Worm (Caenorhabditis elegans): ENCODE data around the gene C49C8.5.

The C49C8.5 gene

DNA sequence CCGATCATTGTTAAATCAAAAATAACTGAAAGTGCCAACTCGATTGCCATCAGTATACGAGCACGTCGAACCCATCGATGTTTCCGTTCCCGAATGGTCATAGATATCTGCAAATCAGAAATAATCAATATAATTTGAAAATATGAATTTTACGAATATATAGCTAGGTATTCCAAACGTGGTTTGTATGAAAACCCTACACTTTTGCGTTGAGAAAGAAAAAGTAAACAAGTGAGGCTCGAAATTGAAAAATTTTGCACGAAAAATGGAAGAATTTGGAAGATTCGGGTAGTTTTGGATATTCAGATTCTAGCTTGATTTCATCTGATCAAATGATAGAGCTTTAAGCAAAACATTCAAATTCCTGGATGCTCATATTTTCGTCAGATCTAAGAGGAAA, 14.7 kb downstream of the C49C8.5 start, which contains the start of gene F42A9.9:
Gene F42A9.9, minus strand, starts transcription at position 101 of the 400 bp plus-strand sequence.
- TF ChIP-seq zip-5 (tag; optimal IDR thresholded peaks at IDR 0.05): no peak
- no peak for TF ChIP-seq K02D7.2 (tag; optimal IDR thresholded peaks at IDR 0.05)
- TF ChIP-seq hlh-13 (GFP tag; optimal IDR thresholded peaks at IDR 0.05): no peak
- TF ChIP-seq fkh-10 (GFP tag; optimal IDR thresholded peaks at IDR 0.05): no peak
- TF ChIP-seq eyg-1 (tag; optimal IDR thresholded peaks at IDR 0.05): no peak
- TF ChIP-seq ztf-16 (tag; optimal IDR thresholded peaks at IDR 0.05): no peak
- no peak for TF ChIP-seq pax-1 (tag; optimal IDR thresholded peaks at IDR 0.05)
- no peak for TF ChIP-seq ceh-31 (tag; optimal IDR thresholded peaks at IDR 0.05)
- TF ChIP-seq unc-86 (tag; optimal IDR thresholded peaks at IDR 0.05): no peak
- TF ChIP-seq C08G9.2 (tag; optimal IDR thresholded peaks at IDR 0.05): no peak
- TF ChIP-seq ahr-1 (tag; optimal IDR thresholded peaks at IDR 0.05): no peak
- no peak for TF ChIP-seq nfya-1 (tag; optimal IDR thresholded peaks at IDR 0.05)
- no peak for TF ChIP-seq ceh-34 (tag; optimal IDR thresholded peaks at IDR 0.05)
- no peak for TF ChIP-seq tbx-2 (tag; optimal IDR thresholded peaks at IDR 0.05)
- no peak for TF ChIP-seq pqm-1 (tag; optimal IDR thresholded peaks at IDR 0.05)
- TF ChIP-seq che-1 (tag; optimal IDR thresholded peaks at IDR 0.05): no peak
- no peak for TF ChIP-seq pha-2 (tag; optimal IDR thresholded peaks at IDR 0.05)
- no peak for TF ChIP-seq odd-2 (tag; optimal IDR thresholded peaks at IDR 0.05)

DNA sequence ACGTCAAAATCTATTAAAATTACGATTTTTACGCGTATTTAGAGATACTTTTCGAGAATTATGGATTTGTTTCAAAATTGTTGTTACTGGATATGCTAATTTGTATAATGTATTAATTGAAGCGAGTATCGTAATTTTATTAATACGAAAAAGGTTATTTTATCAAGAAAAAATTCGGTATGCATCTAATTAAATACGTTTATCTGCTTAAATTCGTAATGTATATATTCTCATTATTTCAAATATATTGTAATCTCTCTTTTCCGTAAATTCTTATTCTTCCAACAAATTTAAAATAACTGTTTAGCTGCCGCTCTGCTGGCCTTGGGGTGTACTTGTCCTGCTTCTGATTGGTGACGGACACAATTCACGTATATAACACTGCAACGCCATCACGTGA, 22.4 kb downstream of the C49C8.5 start, which contains the start of gene dgk-4:
Gene dgk-4, plus strand, starts transcription at position 301 of the 400 bp plus-strand sequence.
- TF ChIP-seq lim-6 (tag; optimal IDR thresholded peaks at IDR 0.05) (no peak), eyg-1 (tag; optimal IDR thresholded peaks at IDR 0.05) (no peak), ceh-34 (tag; optimal IDR thresholded peaks at IDR 0.05) (no peak), elt-2 (tag; optimal IDR thresholded peaks at IDR 0.05) (no peak), ref-2 (tag; optimal IDR thresholded peaks at IDR 0.05) (no peak), ceh-14 (tag; optimal IDR thresholded peaks at IDR 0.05) (no peak), sox-4 (tag; optimal IDR thresholded peaks at IDR 0.05) (no peak), fkh-6 (tag; optimal IDR thresholded peaks at IDR 0.05) (no peak), ceh-2 (tag; optimal IDR thresholded peaks at IDR 0.05) (no peak), hlh-6 (tag; optimal IDR thresholded peaks at IDR 0.05) (no peak), npax-4 (tag; optimal IDR thresholded peaks at IDR 0.05) (no peak), dmd-4 (tag; optimal IDR thresholded peaks at IDR 0.05; ENCODE audit: borderline replicate concordance) (no peak), pha-4 (tag; optimal IDR thresholded peaks at IDR 0.05) (no peak), hlh-13 (GFP tag; optimal IDR thresholded peaks at IDR 0.05) (no peak), unc-42 (tag; optimal IDR thresholded peaks at IDR 0.05) (no peak), ahr-1 (tag; optimal IDR thresholded peaks at IDR 0.05) (no peak), T23F11.4 (GFP tag; optimal IDR thresholded peaks at IDR 0.05) (no peak), K09A11.1 (tag; optimal IDR thresholded peaks at IDR 0.05; ENCODE audit: insufficient read depth) (no peak), C08G9.2 (tag; optimal IDR thresholded peaks at IDR 0.05) (no peak)

DNA sequence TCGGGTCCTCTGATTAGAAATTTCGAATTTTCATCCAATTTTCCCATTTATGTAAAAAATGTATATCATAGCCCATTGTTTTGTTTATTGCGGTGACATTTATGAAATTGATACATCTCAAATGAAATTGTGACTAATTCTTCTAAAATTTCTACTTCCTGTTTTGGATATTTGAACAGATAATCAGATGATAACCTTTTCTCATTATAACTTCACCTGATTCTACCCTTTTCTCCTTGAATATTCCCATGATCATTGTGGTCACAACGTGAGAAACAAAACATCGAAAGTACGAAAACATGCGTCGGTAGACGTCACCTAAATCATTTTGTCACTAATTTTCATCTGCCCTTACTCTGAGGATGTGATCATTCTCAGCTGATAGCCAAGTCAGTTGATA, 23.2 kb downstream of the C49C8.5 start:
- TF ChIP-seq lin-11 (tag; optimal IDR thresholded peaks at IDR 0.05) (no peak), unc-3 (GFP tag; conservative IDR thresholded peaks at IDR 0.05) (no peak), unc-3 (tag; optimal IDR thresholded peaks at IDR 0.05) (no peak), F13H6.1 (tag; optimal IDR thresholded peaks at IDR 0.05) (no peak), hlh-6 (tag; optimal IDR thresholded peaks at IDR 0.05) (no peak)

DNA sequence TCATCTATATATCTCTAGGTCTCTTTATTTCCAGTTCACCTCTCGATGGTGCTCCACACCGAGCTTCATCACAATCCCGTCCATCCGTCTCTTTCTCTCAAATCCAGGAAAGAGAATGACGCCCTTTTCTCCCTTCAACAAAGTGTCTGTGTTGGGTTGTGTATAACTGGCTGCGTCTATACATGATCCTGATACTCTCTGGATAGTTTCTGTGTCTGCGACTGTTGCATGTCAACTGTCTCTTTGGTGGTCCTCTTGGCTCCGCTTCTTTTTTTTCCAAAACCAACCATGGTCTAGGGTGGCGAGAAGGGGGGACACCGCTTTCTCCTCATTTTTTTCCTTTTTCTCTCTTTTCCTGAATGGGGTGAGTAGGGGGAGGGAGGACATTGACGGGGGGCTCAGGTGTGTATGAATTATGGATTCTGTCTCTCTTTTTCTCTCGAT, 23.8 kb downstream of the C49C8.5 start:
- TF ChIP-seq sox-4 (tag; optimal IDR thresholded peaks at IDR 0.05) (no peak), hlh-30 (tag; optimal IDR thresholded peaks at IDR 0.05; ENCODE audit: insufficient read depth) (no peak), ets-4 (tag; optimal IDR thresholded peaks at IDR 0.05) (no peak), F13H6.1 (tag; optimal IDR thresholded peaks at IDR 0.05) (no peak), zip-5 (tag; optimal IDR thresholded peaks at IDR 0.05) (no peak), nfya-1 (tag; optimal IDR thresholded peaks at IDR 0.05) (peak; percentile 64), ceh-31 (tag; optimal IDR thresholded peaks at IDR 0.05) (peak; percentile 68), tbx-2 (tag; optimal IDR thresholded peaks at IDR 0.05) (peak; percentile 37), unc-42 (tag; optimal IDR thresholded peaks at IDR 0.05) (peak; percentile 22), ceh-22 (tag; optimal IDR thresholded peaks at IDR 0.05) (no peak), unc-55 (GFP tag; optimal IDR thresholded peaks at IDR 0.05) (peak; percentile 86), ceh-24 (tag; optimal IDR thresholded peaks at IDR 0.05) (no peak), lin-11 (tag; optimal IDR thresholded peaks at IDR 0.05) (no peak), ceh-18 (tag; optimal IDR thresholded peaks at IDR 0.05) (peak; percentile 62), gmeb-2 (tag; optimal IDR thresholded peaks at IDR 0.05) (no peak), ttx-3 (tag; optimal IDR thresholded peaks at IDR 0.05) (no peak), unc-3 (GFP tag; conservative IDR thresholded peaks at IDR 0.05) (no peak), unc-3 (tag; optimal IDR thresholded peaks at IDR 0.05) (no peak), ceh-19 (GFP tag; optimal IDR thresholded peaks at IDR 0.05) (peak; percentile 37), madf-2 (tag; optimal IDR thresholded peaks at IDR 0.05) (peak; percentile 11), elt-2 (tag; optimal IDR thresholded peaks at IDR 0.05) (no peak), T23F11.4 (GFP tag; optimal IDR thresholded peaks at IDR 0.05) (no peak), pax-1 (tag; optimal IDR thresholded peaks at IDR 0.05) (no peak), lim-6 (tag; optimal IDR thresholded peaks at IDR 0.05) (peak; percentile 12)

All from whole organism, late embryonic.